Worm (Caenorhabditis elegans) whole organism, L4 larva: ENCODE measurements around the gene msp-142.

Experiments used
- egl-27 ChIP-seq: sonication (generic microtip); optimal IDR thresholded peaks from 3 replicates; lab custom pipeline; 2017; ENCODE audit warnings: missing biosample characterization, missing genetic modification reagents, missing genetic modification characterization
- ztf-7 ChIP-seq: fragments of 150-350 bp; optimal IDR thresholded peaks from 2 replicates; lab custom pipeline; 2014; ENCODE audit warnings: missing biosample characterization, missing genetic modification characterization

ce11 chrII:5833136-5833535 lies 35.4 kb downstream of the msp-142 start, which contains the start of gene gtap-1:
- TF ChIP-seq egl-27 (tag; lab: Kevin White, UChicago) (no peak), ztf-7 (tag; lab: Kevin White, UChicago) (no peak)
